Worm (Caenorhabditis elegans) whole organism, L1 larva: ENCODE data around the gene Y32G9A.5.

ENCODE experiments used
- aha-1 ChIP-seq: fragments of 150-350 bp; optimal IDR thresholded peaks from 2 replicates; lab custom pipeline; 2014; ENCODE audit warnings: missing biosample characterization, missing genetic modification characterization
- aly-2 ChIP-seq: fragments of 150-350 bp; optimal IDR thresholded peaks from 2 replicates; lab custom pipeline; 2014; ENCODE audit warnings: missing biosample characterization, missing genetic modification characterization
- blmp-1 ChIP-seq: fragments of 150-350 bp; optimal IDR thresholded peaks from 2 replicates; lab custom pipeline; 2014; ENCODE audit warnings: missing biosample characterization, missing genetic modification characterization
- ceh-63 ChIP-seq: fragments of 200-800 bp; sonication (Bioruptor generic); optimal IDR thresholded peaks from 2 replicates; lab custom pipeline; 2018; ENCODE audit warnings: mild to moderate bottlenecking, missing genetic modification characterization, missing compliant biosample characterization
- ceh-8 ChIP-seq: fragments of 200-800 bp; sonication (Bioruptor generic); optimal IDR thresholded peaks from 2 replicates; lab custom pipeline; 2018; ENCODE audit warnings: mild to moderate bottlenecking, missing genetic modification characterization, moderate library complexity, missing compliant biosample characterization
- dpl-1 ChIP-seq, 3 experiments: fragments of 150-350 bp in 2 of 3; sonication (generic microtip) in 1 of 3; optimal IDR thresholded peaks; 2 replicates each; lab custom pipeline; 2014 to 2017; ENCODE audit warnings: missing biosample characterization in 3 of 3, missing genetic modification characterization in 3 of 3, missing genetic modification reagents in 3 of 3
- efl-3 ChIP-seq: fragments of 200-800 bp; sonication (Bioruptor generic); optimal IDR thresholded peaks from 2 replicates; lab custom pipeline; 2018; ENCODE audit warnings: mild to moderate bottlenecking, missing genetic modification characterization, missing compliant biosample characterization
- fkh-4 ChIP-seq: sonication (generic microtip); optimal IDR thresholded peaks from 2 replicates; lab custom pipeline; 2016; ENCODE audit warnings: missing compliant biosample characterization, missing genetic modification characterization, borderline replicate concordance
- fkh-8 ChIP-seq: sonication (generic microtip); optimal IDR thresholded peaks from 2 replicates; lab custom pipeline; 2016; ENCODE audit warnings: mild to moderate bottlenecking, missing genetic modification characterization, missing compliant biosample characterization
- grh-1 ChIP-seq: fragments of 200-800 bp; sonication (Bioruptor generic); IDR thresholded peaks from 2 replicates; pipeline ENCODE4 v1.3.6; 2022; ENCODE audit warnings: missing genetic modification reagents, missing genetic modification characterization, missing compliant biosample characterization
- jun-1 ChIP-seq: fragments of 150-350 bp; optimal IDR thresholded peaks from 2 replicates; lab custom pipeline; 2014; ENCODE audit warnings: missing biosample characterization, missing genetic modification reagents, missing genetic modification characterization
- lin-15B ChIP-seq: fragments of 150-350 bp; sonication (generic microtip); optimal IDR thresholded peaks from 3 replicates; lab custom pipeline; 2014; ENCODE audit warnings: missing biosample characterization, missing genetic modification characterization
- mef-2 ChIP-seq: fragments of 150-350 bp; optimal IDR thresholded peaks from 2 replicates; lab custom pipeline; 2014; ENCODE audit warnings: missing biosample characterization, missing genetic modification characterization
- nhr-237 ChIP-seq: fragments of 150-350 bp; optimal IDR thresholded peaks from 2 replicates; lab custom pipeline; 2014; ENCODE audit warnings: missing biosample characterization, missing genetic modification characterization
- pax-3 ChIP-seq: fragments of 200-800 bp; sonication (Bioruptor generic); optimal IDR thresholded peaks from 2 replicates; lab custom pipeline; 2018; ENCODE audit warnings: mild to moderate bottlenecking, missing genetic modification characterization, moderate library complexity, missing compliant biosample characterization
- zag-1 ChIP-seq: fragments of 150-350 bp; optimal IDR thresholded peaks from 2 replicates; lab custom pipeline; 2014; ENCODE audit warnings: missing biosample characterization, missing genetic modification characterization

Y32G9A.5 gene

DNA sequence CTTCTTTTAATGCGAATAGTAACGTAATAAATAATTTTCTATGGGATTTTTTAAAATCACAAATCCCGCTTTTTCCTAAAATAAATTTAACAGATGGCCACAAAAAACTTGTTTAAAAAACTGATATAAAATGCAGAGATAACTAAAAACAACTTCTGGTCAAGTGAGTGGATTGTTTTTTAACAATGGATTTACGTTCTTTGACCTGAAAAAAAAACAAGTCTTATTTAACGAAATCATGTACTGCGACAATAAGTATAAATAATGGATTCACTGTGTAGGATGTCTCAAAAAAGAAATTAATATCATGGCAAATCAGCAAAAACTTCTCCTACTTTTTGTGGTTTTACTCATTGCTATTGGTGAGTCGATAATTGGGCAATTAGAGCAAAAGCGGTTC, 49.7 kb downstream of the Y32G9A.5 start, which contains the start of gene fipr-25:
fipr-25 (plus strand) TSS at position 301 of the 400 bp plus-strand sequence.
- TF ChIP-seq aly-2 (tag; lab: Kevin White, UChicago) (no peak), ceh-63 (GFP tag; lab: Kevin White, UChicago) (no peak), fkh-8 (tag; lab: Kevin White, UChicago) (no peak), mef-2 (tag; lab: Kevin White, UChicago) (no peak), ceh-8 (GFP tag; lab: Kevin White, UChicago) (no peak), fkh-4 (tag; lab: Kevin White, UChicago) (no peak), jun-1 (tag; lab: Kevin White, UChicago) (no peak), lin-15B (tag; lab: Kevin White, UChicago) (no peak), pax-3 (tag; lab: Kevin White, UChicago) (no peak), aha-1 (no peak), blmp-1 (tag; lab: Kevin White, UChicago) (no peak), efl-3 (GFP tag; lab: Kevin White, UChicago) (no peak), nhr-237 (no peak), zag-1 (no peak), dpl-1 (GFP tag; optimal IDR thresholded peaks at IDR 0.05; lab: Kevin White, UChicago) (no peak), grh-1 (GFP tag; lab: Robert Waterston, UW) (no peak)
